Worm (Caenorhabditis elegans) whole organism, L1 larva: ENCODE data around the gene ZC449.5.

Experiments
- ceh-82 ChIP-seq, 3 experiments: fragments of 150-350 bp in 1 of 3; sonication (generic microtip) in 2 of 3; optimal IDR thresholded peaks; 2 replicates each; lab custom pipeline; 2014 to 2017; ENCODE audit warnings: missing biosample characterization in 3 of 3, missing genetic modification characterization in 3 of 3
- nhr-20 ChIP-seq: sonication (generic microtip); optimal IDR thresholded peaks from 2 replicates; lab custom pipeline; 2016; ENCODE audit warnings: mild to moderate bottlenecking, missing genetic modification characterization, missing compliant biosample characterization
- nhr-28 ChIP-seq: fragments of 150-350 bp; optimal IDR thresholded peaks from 2 replicates; lab custom pipeline; 2014; ENCODE audit warnings: missing biosample characterization, missing genetic modification characterization
- unc-62 ChIP-seq: fragments of 150-350 bp; optimal IDR thresholded peaks from 2 replicates; lab custom pipeline; 2014; ENCODE audit warnings: missing biosample characterization, missing genetic modification reagents, missing genetic modification characterization

DNA sequence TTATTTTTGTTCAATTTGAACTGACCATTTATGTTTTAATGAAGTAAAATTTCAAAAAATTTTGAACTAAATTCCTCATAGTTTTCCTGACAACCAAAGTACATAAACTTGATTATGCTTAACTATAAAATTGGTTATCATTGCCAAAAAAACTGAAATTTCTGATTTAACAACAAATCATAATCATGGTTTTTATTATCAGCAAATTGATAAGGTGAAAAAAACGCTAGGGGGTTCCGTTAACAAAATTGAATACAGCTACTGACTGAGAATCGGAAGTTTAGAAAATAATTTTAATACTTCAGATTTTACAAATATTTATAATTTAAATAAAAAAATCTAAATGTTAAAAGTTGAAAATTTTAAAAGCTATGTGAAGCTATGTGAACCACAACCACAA is 30.6 kb downstream of the ZC449.5 start:
- no peak for TF ChIP-seq nhr-20 (tag; lab: Kevin White, UChicago)
- TF ChIP-seq ceh-82 (tag; optimal IDR thresholded peaks at IDR 0.05; lab: Kevin White, UChicago): no peak
- TF ChIP-seq unc-62: no peak
- no peak for TF ChIP-seq nhr-28 (tag; lab: Kevin White, UChicago)
